Worm (Caenorhabditis elegans) whole organism, L4/young adult: ENCODE results near the gene C17C3.24.

Experiments used
- dao-5 ChIP-seq: sonication (generic microtip); optimal IDR thresholded peaks from 2 replicates; lab custom pipeline; 2016; ENCODE audit warnings: missing genotype, missing genetic modification characterization, moderate library complexity, missing compliant biosample characterization
- him-1 ChIP-seq: sonication (generic microtip); optimal IDR thresholded peaks from 2 replicates; lab custom pipeline; 2016; ENCODE audit warnings: missing genotype, missing genetic modification reagents, missing genetic modification characterization, missing compliant biosample characterization

ce11 chrII:5525297-5525696 is 16.3 kb downstream of the C17C3.24 start, which contains the start of gene tbx-35:
- TF ChIP-seq him-1 (tag; lab: Kevin White, UChicago) (no peak), dao-5 (tag; lab: Kevin White, UChicago) (no peak)
